Worm (Caenorhabditis elegans) whole organism, L4 larva: ENCODE data around the gene sre-18.
A peak's percentile ranks its signal among the peaks of the same experiment; 100 is the strongest.
"Not testable (repeated sequence)": the region's sequence is repeated elsewhere in the genome, so short reads cannot be mapped to it uniquely, and the experiment has no call there.

ENCODE experiments used
- F10B5.3 ChIP-seq: sonication (generic microtip); optimal IDR thresholded peaks from 2 replicates; lab custom pipeline; 2016; ENCODE audit warnings: mild to moderate bottlenecking, missing genetic modification characterization, missing compliant biosample characterization
- F26F4.8 ChIP-seq: fragments of 200-800 bp; sonication (Bioruptor generic); conservative IDR thresholded peaks from 2 replicates; pipeline ENCODE4 v1.3.6; 2022; ENCODE audit warnings: missing genetic modification characterization, missing compliant biosample characterization
- F37D6.2 ChIP-seq: sonication (generic microtip); optimal IDR thresholded peaks from 2 replicates; lab custom pipeline; 2016; ENCODE audit warnings: mild to moderate bottlenecking, missing genetic modification characterization, missing compliant biosample characterization
- Y105C5A.15 ChIP-seq: fragments of 200-800 bp; sonication (Bioruptor generic); IDR thresholded peaks from 2 replicates; pipeline ENCODE4 v1.3.6; 2022; ENCODE audit warnings: missing genetic modification characterization, missing compliant biosample characterization
- Y48G9A.11 ChIP-seq: fragments of 200-800 bp; sonication (Bioruptor generic); IDR thresholded peaks from 2 replicates; pipeline ENCODE4 v1.3.6; 2022; ENCODE audit warnings: missing genetic modification reagents, missing genetic modification characterization, missing compliant biosample characterization
- aha-1 ChIP-seq: fragments of 150-350 bp; peaks from one replicate; lab custom pipeline; 2014; ENCODE audit warnings: missing biosample characterization, missing genetic modification characterization
- attf-4 ChIP-seq: sonication (generic microtip); optimal IDR thresholded peaks from 3 replicates; lab custom pipeline; 2017; ENCODE audit warnings: missing biosample characterization, missing genetic modification characterization
- ceh-44 ChIP-seq: fragments of 200-800 bp; sonication (Bioruptor generic); IDR thresholded peaks from 2 replicates; pipeline ENCODE4 v1.3.6; 2022; ENCODE audit warnings: missing genetic modification reagents, missing genetic modification characterization, missing compliant biosample characterization
- ceh-62 ChIP-seq: sonication (generic microtip); optimal IDR thresholded peaks from 2 replicates; lab custom pipeline; 2017; ENCODE audit warnings: missing biosample characterization, missing genetic modification characterization
- daf-19 ChIP-seq: fragments of 200-800 bp; sonication (Bioruptor generic); conservative IDR thresholded peaks from 2 replicates; pipeline ENCODE4 v1.3.6; 2022; ENCODE audit warnings: missing genetic modification characterization, missing compliant biosample characterization
- egl-27 ChIP-seq: sonication (generic microtip); optimal IDR thresholded peaks from 3 replicates; lab custom pipeline; 2017; ENCODE audit warnings: missing biosample characterization, missing genetic modification reagents, missing genetic modification characterization
- lim-7 ChIP-seq: fragments of 200-800 bp; sonication (Bioruptor generic); IDR thresholded peaks from 2 replicates; pipeline ENCODE4 v1.3.6; 2022; ENCODE audit warnings: missing genetic modification characterization, missing compliant biosample characterization
- lin-15B ChIP-seq: fragments of 150-350 bp; sonication (generic microtip); optimal IDR thresholded peaks from 3 replicates; lab custom pipeline; 2014; ENCODE audit warnings: missing biosample characterization, missing genetic modification characterization
- lir-3 ChIP-seq: sonication (generic microtip); optimal IDR thresholded peaks from 2 replicates; lab custom pipeline; 2016; ENCODE audit warnings: mild to moderate bottlenecking, missing genetic modification characterization, missing compliant biosample characterization
- mdl-1 ChIP-seq, 2 experiments: fragments of 150-350 bp in 1 of 2; sonication (generic microtip) in 1 of 2; optimal IDR thresholded peaks; 2 replicates each; lab custom pipeline; 2014 to 2017; ENCODE audit warnings: missing biosample characterization in 2 of 2, missing genetic modification characterization in 2 of 2
- nhr-25 ChIP-seq: sonication (generic microtip); optimal IDR thresholded peaks from 2 replicates; lab custom pipeline; 2017; ENCODE audit warnings: missing genetic modification characterization, mild to moderate bottlenecking, missing compliant biosample characterization, antibody characterized with exemption, moderate library complexity, borderline replicate concordance; ENCODE audit not compliant: insufficient read depth
- pha-4 ChIP-seq, 2 experiments: fragments of 150-350 bp in 1 of 2; fragments of 200-800 bp in 1 of 2; sonication (Bioruptor generic) in 1 of 2; IDR thresholded peaks in 1 of 2; optimal IDR thresholded peaks in 1 of 2; 2 replicates each; pipeline versions ENCODE4 v1.3.6 to Lab custom; 2014 to 2022; ENCODE audit warnings: missing genetic modification characterization in 2 of 2, missing genetic modification reagents in 2 of 2, missing biosample characterization in 1 of 2, missing compliant biosample characterization in 1 of 2
- pqm-1 ChIP-seq: sonication (generic microtip); optimal IDR thresholded peaks from 2 replicates; lab custom pipeline; 2017; ENCODE audit warnings: missing biosample characterization, missing genetic modification characterization
- rbr-2 ChIP-seq: sonication (generic microtip); optimal IDR thresholded peaks from 2 replicates; lab custom pipeline; 2016; ENCODE audit warnings: missing genotype, missing genetic modification characterization, missing compliant biosample characterization
- sdz-12 ChIP-seq: fragments of 200-800 bp; sonication (Bioruptor generic); optimal IDR thresholded peaks from 2 replicates; lab custom pipeline; 2018; ENCODE audit warnings: mild to moderate bottlenecking, missing genetic modification characterization, missing compliant biosample characterization
- snpc-1.2 ChIP-seq: fragments of 200-800 bp; sonication (Bioruptor generic); IDR thresholded peaks from 2 replicates; pipeline ENCODE4 v1.3.6; 2022; ENCODE audit warnings: missing genetic modification reagents, missing genetic modification characterization, missing compliant biosample characterization
- unc-130 ChIP-seq: sonication (generic microtip); optimal IDR thresholded peaks from 2 replicates; lab custom pipeline; 2016; ENCODE audit warnings: missing genetic modification reagents, missing genetic modification characterization, missing compliant biosample characterization
- unc-62 ChIP-seq, 3 experiments: fragments of 150-350 bp in 1 of 3; sonication (generic microtip); optimal IDR thresholded peaks in 2 of 3; peaks in 1 of 3; 1 replicate in 1 of 3; 2 replicates in 2 of 3; lab custom pipeline; 2014 to 2017; ENCODE audit warnings: missing biosample characterization in 3 of 3, missing genetic modification characterization in 3 of 3, missing genetic modification reagents in 3 of 3, missing genotype in 1 of 3

The sre-18 gene

DNA sequence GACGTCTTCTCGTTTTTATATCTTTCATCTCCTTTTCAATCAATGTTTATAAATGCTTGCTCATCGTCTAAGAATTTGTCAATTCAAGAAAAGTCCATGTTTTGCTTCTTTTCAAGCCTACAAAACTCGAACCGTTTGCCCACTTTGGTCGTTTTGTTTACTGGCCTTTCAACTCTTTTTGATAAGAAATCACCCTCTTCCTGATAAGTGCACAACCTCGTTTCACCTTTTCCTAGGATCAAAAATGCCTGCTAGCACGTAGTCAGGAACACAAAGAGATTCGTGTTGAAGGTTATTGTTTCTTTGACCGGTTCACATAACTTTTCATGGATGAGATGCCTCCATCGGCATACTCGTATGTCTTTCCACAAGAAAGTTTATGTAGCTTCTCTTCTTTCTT is 33.0 kb downstream of the sre-18 start (continued):
- no peak for TF ChIP-seq ceh-44 (GFP tag; lab: Robert Waterston, UW)

ce11 chrIV:12194668-12195067 is 34.9 kb downstream of the sre-18 start:
- TF ChIP-seq snpc-1.2 (GFP tag; lab: Robert Waterston, UW): peak; percentile 39; the same call in 1 of the 2 replicates
- peak; percentile 41 for TF ChIP-seq unc-130 (GFP tag; lab: Kevin White, UChicago)
- no peak for TF ChIP-seq mdl-1 (tag; optimal IDR thresholded peaks at IDR 0.05; lab: Kevin White, UChicago)
- TF ChIP-seq Y48G9A.11 (GFP tag; lab: Robert Waterston, UW): peak; percentile 72; the same call in 1 of the 2 replicates

DNA sequence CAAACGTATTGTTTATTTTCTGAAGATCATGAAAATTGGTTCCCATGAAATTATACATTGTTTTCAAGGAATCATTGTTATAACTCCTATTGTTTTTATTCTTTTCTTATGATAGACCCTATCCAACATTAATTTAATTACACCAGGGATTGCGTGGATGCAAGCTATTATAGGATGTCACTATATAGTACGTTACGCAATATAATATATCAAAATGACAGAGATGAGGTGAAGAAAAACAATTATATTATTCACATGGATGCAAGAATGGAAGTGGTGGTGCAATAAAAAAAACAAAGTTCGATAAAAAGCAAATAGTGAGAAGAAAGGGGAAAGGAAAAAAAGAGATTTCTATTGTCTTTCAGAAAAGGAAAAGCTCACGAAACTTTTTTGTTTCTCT is 36.2 kb downstream of the sre-18 start:
- TF ChIP-seq attf-4 (tag; lab: Kevin White, UChicago): no peak
- TF ChIP-seq egl-27 (tag; lab: Kevin White, UChicago): no peak
- TF ChIP-seq F26F4.8 (GFP tag; lab: Robert Waterston, UW): no peak
- no peak for TF ChIP-seq F37D6.2
- TF ChIP-seq Y105C5A.15 (GFP tag; lab: Robert Waterston, UW): no peak
- no peak for TF ChIP-seq lin-15B (tag; lab: Kevin White, UChicago)
- no peak for TF ChIP-seq pqm-1 (tag; lab: Kevin White, UChicago)
- no peak for TF ChIP-seq lir-3 (tag; lab: Kevin White, UChicago)
- no peak for TF ChIP-seq lim-7 (GFP tag; lab: Robert Waterston, UW)
- TF ChIP-seq daf-19 (GFP tag; lab: Robert Waterston, UW): no peak
- no peak for TF ChIP-seq pha-4 (GFP tag; IDR thresholded peaks at IDR 0.05; lab: Robert Waterston, UW)
- TF ChIP-seq pha-4 (tag; optimal IDR thresholded peaks at IDR 0.05; lab: Kevin White, UChicago): no peak
- no peak for TF ChIP-seq nhr-25 (tag; lab: Kevin White, UChicago)
- TF ChIP-seq ceh-44 (GFP tag; lab: Robert Waterston, UW): no peak

ce11 chrIV:12192104-12192763 is 37.3 kb downstream of the sre-18 start:
- TF ChIP-seq unc-62 (GFP tag; optimal IDR thresholded peaks at IDR 0.05 in 1 of 2; lab: Kevin White, UChicago) (peak in 1 of 2 experiments; percentile 98), unc-62 (tag; optimal IDR thresholded peaks at IDR 0.05; lab: Kevin White, UChicago) (no peak), F10B5.3 (tag; lab: Kevin White, UChicago) (no peak), aha-1 (tag; lab: Kevin White, UChicago) (peak; percentile 25)

ce11 chrIV:12178235-12178634 is 51.3 kb downstream of the sre-18 start, which contains the start of gene nlr-1:
nlr-1 (minus strand) TSS chrIV:12178335.
- not testable (repeated sequence) for TF ChIP-seq rbr-2 (tag; lab: Kevin White, UChicago); ceh-62; sdz-12
